Worm (Caenorhabditis elegans): ENCODE measurements around the gene srx-43.

DNA sequence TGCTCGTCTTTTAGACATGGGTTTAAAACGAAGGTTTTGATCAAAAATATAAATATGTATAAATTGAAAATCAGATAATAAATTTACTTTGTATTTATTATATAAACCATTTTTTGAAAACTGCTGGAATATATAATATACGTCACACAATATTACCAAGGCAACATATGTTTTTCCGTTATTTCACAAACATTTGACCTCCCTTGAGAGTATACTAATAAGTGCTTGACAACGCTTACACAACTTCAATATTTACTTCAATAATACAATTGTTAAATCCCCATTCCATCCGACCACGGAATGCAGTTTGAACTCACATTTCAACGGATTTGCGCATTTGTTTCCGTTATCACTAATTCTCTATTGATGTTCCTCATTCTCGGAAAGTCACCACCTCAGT is 29.7 kb downstream of the srx-43 start, which contains the start of gene str-198:
- TF ChIP-seq snpc-4 (tag; optimal IDR thresholded peaks at IDR 0.05) (no peak), sem-4 (tag; optimal IDR thresholded peaks at IDR 0.05) (no peak), fos-1 (tag; optimal IDR thresholded peaks at IDR 0.05) (no peak)

All from whole organism, L2 larva.